Fruit fly (Drosophila melanogaster): ENCODE measurements around the gene Gat.

Gat gene

DNA sequence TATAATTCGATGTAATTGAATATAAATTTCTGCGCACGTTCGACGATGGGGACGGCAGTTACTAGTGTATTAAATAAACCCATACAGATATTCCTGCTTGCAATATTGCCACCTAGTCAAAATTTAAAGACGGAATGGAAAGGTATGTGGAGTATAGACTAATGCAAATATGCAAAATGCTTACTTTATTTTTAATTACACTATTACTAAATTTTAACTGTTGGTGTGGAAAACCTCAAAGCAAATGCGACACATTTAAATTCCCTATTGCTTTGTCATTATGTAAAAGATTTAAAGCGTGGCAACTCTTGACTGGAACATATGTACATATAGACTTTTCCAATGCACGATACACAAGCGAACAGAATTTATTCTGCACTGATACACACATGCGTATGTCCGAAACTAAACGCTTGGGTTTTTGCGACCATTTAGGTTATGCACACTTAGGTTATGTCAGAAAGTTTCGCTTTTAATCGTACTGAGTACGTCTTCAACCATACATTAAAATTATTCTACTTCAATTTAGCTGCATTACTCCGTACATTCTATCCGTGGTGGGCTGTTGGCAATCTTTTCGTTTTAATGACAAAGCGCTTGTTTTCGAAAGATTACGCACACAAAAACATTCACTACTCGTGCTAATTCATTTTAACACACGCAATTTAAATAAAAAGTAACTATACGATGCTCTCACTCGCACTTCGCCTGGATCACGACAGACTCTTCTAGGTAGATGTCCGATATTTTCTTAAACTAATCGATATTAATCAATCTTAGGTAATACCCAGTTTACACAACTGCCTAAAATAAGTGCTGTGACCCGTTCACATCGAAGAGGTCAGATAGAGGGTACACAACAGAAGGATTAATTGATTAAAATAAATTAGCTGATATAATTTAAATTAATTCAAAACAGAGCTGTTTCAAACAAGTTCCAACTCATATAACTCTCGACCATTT, 30.7 kb downstream of the Gat start, which contains the start of gene gw (continued):
- TF ChIP-seq Vsx1 (GFP tag; optimal IDR thresholded peaks at IDR 0.05), result peak; percentile 53
- TF ChIP-seq Dfd (GFP tag; optimal IDR thresholded peaks at IDR 0.05), result peak in 1 of 2 experiments; percentile 58
- TF ChIP-seq CG5180 (GFP tag; optimal IDR thresholded peaks at IDR 0.05), result no peak
- peak; percentile 18 for TF ChIP-seq p53 (GFP tag; optimal IDR thresholded peaks at IDR 0.05)
- peak; percentile 3 for TF ChIP-seq btn (GFP tag; optimal IDR thresholded peaks at IDR 0.05)
- peak; percentile 73 for TF ChIP-seq CG8944 (GFP tag; optimal IDR thresholded peaks at IDR 0.05)
- TF ChIP-seq Hmx (GFP tag; optimal IDR thresholded peaks at IDR 0.05), result peak; percentile 64
- TF ChIP-seq CoRest (tag; optimal IDR thresholded peaks at IDR 0.05), result peak; percentile 40
- TF ChIP-seq CG12219 (GFP tag; optimal IDR thresholded peaks at IDR 0.05), result peak; percentile 75
- TF ChIP-seq CG2712 (tag; optimal IDR thresholded peaks at IDR 0.05), result peak; percentile 82
- TF ChIP-seq D19B (GFP tag; optimal IDR thresholded peaks at IDR 0.05), result peak; percentile 36
- no peak for TF ChIP-seq Drgx (GFP tag; IDR thresholded peaks at IDR 0.05)
- peak; percentile 75 for TF ChIP-seq eyg (GFP tag; optimal IDR thresholded peaks at IDR 0.05)
- TF ChIP-seq grau (tag; optimal IDR thresholded peaks at IDR 0.05), result no peak
- peak; percentile 15 for TF ChIP-seq luna (GFP tag; optimal IDR thresholded peaks at IDR 0.05)
- TF ChIP-seq CG12155 (GFP tag; optimal IDR thresholded peaks at IDR 0.05), result peak; percentile 74
- no peak for TF ChIP-seq Hr78 (GFP tag; optimal IDR thresholded peaks at IDR 0.05)
- no peak for TF ChIP-seq CG6813 (GFP tag; optimal IDR thresholded peaks at IDR 0.05)
- TF ChIP-seq CG3407 (GFP tag; optimal IDR thresholded peaks at IDR 0.05), result peak; percentile 69
- peak; percentile 62 for TF ChIP-seq ems (GFP tag; optimal IDR thresholded peaks at IDR 0.05)
- TF ChIP-seq Dip2 (GFP tag; IDR thresholded peaks at IDR 0.05), result no peak
- peak; percentile 84 for TF ChIP-seq HmgZ (tag; optimal IDR thresholded peaks at IDR 0.05)
- no peak for TF ChIP-seq sc (optimal IDR thresholded peaks at IDR 0.05)
- TF ChIP-seq sc (GFP tag; optimal IDR thresholded peaks at IDR 0.05), result peak; percentile 70
- peak; percentile 77 for TF ChIP-seq CG32767 (GFP tag; IDR thresholded peaks at IDR 0.05)
- peak; percentile 59 for TF ChIP-seq Scr (GFP tag; IDR thresholded peaks at IDR 0.05; ENCODE audit: partially characterized antibody)
- peak in 1 of 2 experiments; percentile 71 for TF ChIP-seq Hr51 (GFP tag; optimal IDR thresholded peaks at IDR 0.05)
- TF ChIP-seq CG1024 (GFP tag; IDR thresholded peaks at IDR 0.05), result peak; percentile 99
- no peak for TF ChIP-seq bcd (GFP tag; optimal IDR thresholded peaks at IDR 0.05)
- no peak for TF ChIP-seq mirr (GFP tag; optimal IDR thresholded peaks at IDR 0.05)
- TF ChIP-seq CTCF (GFP tag; optimal IDR thresholded peaks at IDR 0.05), result peak; percentile 40
- TF ChIP-seq CG13624 (GFP tag; optimal IDR thresholded peaks at IDR 0.05), result peak; percentile 73
- TF ChIP-seq nau (GFP tag; optimal IDR thresholded peaks at IDR 0.05), result peak; percentile 80
- peak; percentile 47 for TF ChIP-seq CG9609 (GFP tag; optimal IDR thresholded peaks at IDR 0.05)
- no peak for TF ChIP-seq Ravus (GFP tag; IDR thresholded peaks at IDR 0.05)
- TF ChIP-seq dimm (GFP tag; IDR thresholded peaks at IDR 0.05), result no peak
- peak; percentile 67 to 83 for TF ChIP-seq chif (GFP tag; optimal IDR thresholded peaks at IDR 0.05)
- no peak; the same call in 2 of the 3 replicates for TF ChIP-seq Mrtf (GFP tag; IDR thresholded peaks at IDR 0.05)
- peak; percentile 100 for TF ChIP-seq CG17802 (tag; optimal IDR thresholded peaks at IDR 0.05)
- peak; percentile 74 to 78 for TF ChIP-seq dpn (GFP tag; optimal IDR thresholded peaks at IDR 0.05)
- no peak for TF ChIP-seq Optix (GFP tag; IDR thresholded peaks at IDR 0.05)
- TF ChIP-seq org-1 (GFP tag; optimal IDR thresholded peaks at IDR 0.05), result no peak
- no peak for TF ChIP-seq br (optimal IDR thresholded peaks at IDR 0.05)
- peak; percentile 65 for TF ChIP-seq CG6765 (GFP tag; optimal IDR thresholded peaks at IDR 0.05)
- TF ChIP-seq trh (GFP tag; optimal IDR thresholded peaks at IDR 0.05), result peak; percentile 4
- TF ChIP-seq CG10654 (GFP tag; optimal IDR thresholded peaks at IDR 0.05), result peak; percentile 75
- peak; percentile 72 for TF ChIP-seq inv (GFP tag; IDR thresholded peaks at IDR 0.05; ENCODE audit: partially characterized antibody)
- TF ChIP-seq ci (GFP tag; IDR thresholded peaks at IDR 0.05), result no peak
- peak; percentile 82 for TF ChIP-seq Mad (GFP tag; optimal IDR thresholded peaks at IDR 0.05)
- TF ChIP-seq trem (tag; optimal IDR thresholded peaks at IDR 0.05), result peak; percentile 82

Data from whole organism, embryonic.